Worm (Caenorhabditis elegans): ENCODE data around the gene ttc-17.

ttc-17 gene

ce11 chrV:9005243-9005642, 48.4 kb downstream of the ttc-17 start, which contains the start of gene srx-3:
TSS of gene srx-3 (plus strand) at chrV:9005543.
- TF ChIP-seq ref-1 (GFP tag; conservative IDR thresholded peaks at IDR 0.05), result no peak

- no peak for TF ChIP-seq tab-1 (GFP tag; IDR thresholded peaks at IDR 0.05)
- no peak for TF ChIP-seq ztf-29 (GFP tag; IDR thresholded peaks at IDR 0.05)
- no peak for TF ChIP-seq cog-1 (tag; optimal IDR thresholded peaks at IDR 0.05)
These were observed 52.3 kb downstream of the ttc-17 start, which contains the start of gene srx-2 for ce11 chrV:9009175-9009574. TSS of gene srx-2 (plus strand) at chrV:9009475.

All from whole organism, midembryonic.